Worm (Caenorhabditis elegans) whole organism, L4/young adult: ENCODE results near the gene inpp-1.

Experiments used
- W03F9.2 ChIP-seq: fragments of 150-350 bp; optimal IDR thresholded peaks from 2 replicates; lab custom pipeline; 2014; ENCODE audit warnings: missing biosample characterization, missing genetic modification characterization
- dao-5 ChIP-seq: sonication (generic microtip); optimal IDR thresholded peaks from 2 replicates; lab custom pipeline; 2016; ENCODE audit warnings: missing genotype, missing genetic modification characterization, moderate library complexity, missing compliant biosample characterization
- him-1 ChIP-seq: sonication (generic microtip); optimal IDR thresholded peaks from 2 replicates; lab custom pipeline; 2016; ENCODE audit warnings: missing genotype, missing genetic modification reagents, missing genetic modification characterization, missing compliant biosample characterization

- no peak for TF ChIP-seq W03F9.2
- TF ChIP-seq dao-5 (tag; lab: Kevin White, UChicago): no peak
- no peak for TF ChIP-seq him-1 (tag; lab: Kevin White, UChicago)
Measured at ce11 chrIV:10820114-10820513, 46.4 kb upstream of the inpp-1 start.
